Worm (Caenorhabditis elegans) whole organism, L4 larva: ENCODE measurements around the gene F13B6.1.

Source experiments
- D1046.2 ChIP-seq: fragments of 200-800 bp; sonication (Bioruptor generic); IDR thresholded peaks from 2 replicates; pipeline ENCODE4 v1.3.6; 2022; ENCODE audit warnings: missing genetic modification characterization, missing compliant biosample characterization
- F26F4.8 ChIP-seq: fragments of 200-800 bp; sonication (Bioruptor generic); conservative IDR thresholded peaks from 2 replicates; pipeline ENCODE4 v1.3.6; 2022; ENCODE audit warnings: missing genetic modification characterization, missing compliant biosample characterization
- F49E8.2 ChIP-seq: sonication (generic microtip); optimal IDR thresholded peaks from 2 replicates; lab custom pipeline; 2016; ENCODE audit warnings: missing compliant biosample characterization, mild to moderate bottlenecking, missing genetic modification characterization, borderline replicate concordance
- T26A8.4 ChIP-seq: fragments of 200-800 bp; sonication (Bioruptor generic); IDR thresholded peaks from 2 replicates; pipeline ENCODE4 v1.3.6; 2022; ENCODE audit warnings: missing genetic modification characterization, missing compliant biosample characterization
- Y48G9A.11 ChIP-seq: fragments of 200-800 bp; sonication (Bioruptor generic); IDR thresholded peaks from 2 replicates; pipeline ENCODE4 v1.3.6; 2022; ENCODE audit warnings: missing genetic modification reagents, missing genetic modification characterization, missing compliant biosample characterization
- aha-1 ChIP-seq: fragments of 150-350 bp; peaks from one replicate; lab custom pipeline; 2014; ENCODE audit warnings: missing biosample characterization, missing genetic modification characterization
- ama-1 ChIP-seq: fragments of 150-350 bp; optimal IDR thresholded peaks from 2 replicates; lab custom pipeline; 2014; ENCODE audit warnings: inconsistent platforms, mixed read lengths
- attf-4 ChIP-seq: sonication (generic microtip); optimal IDR thresholded peaks from 3 replicates; lab custom pipeline; 2017; ENCODE audit warnings: missing biosample characterization, missing genetic modification characterization
- ceh-28 ChIP-seq: fragments of 150-350 bp; optimal IDR thresholded peaks from 2 replicates; lab custom pipeline; 2014; ENCODE audit warnings: missing biosample characterization, missing genetic modification reagents, missing genetic modification characterization
- ceh-32 ChIP-seq: sonication (generic microtip); optimal IDR thresholded peaks from 2 replicates; lab custom pipeline; 2016; ENCODE audit warnings: mild to moderate bottlenecking, missing genetic modification characterization, missing compliant biosample characterization; ENCODE audit not compliant: poor library complexity
- ceh-44 ChIP-seq: fragments of 200-800 bp; sonication (Bioruptor generic); IDR thresholded peaks from 2 replicates; pipeline ENCODE4 v1.3.6; 2022; ENCODE audit warnings: missing genetic modification reagents, missing genetic modification characterization, missing compliant biosample characterization
- ceh-82 ChIP-seq: sonication (generic microtip); optimal IDR thresholded peaks from 2 replicates; lab custom pipeline; 2017; ENCODE audit warnings: missing biosample characterization, missing genetic modification characterization
- ces-1 ChIP-seq: fragments of 150-350 bp; sonication (generic microtip); optimal IDR thresholded peaks from 4 replicates; lab custom pipeline; 2014; ENCODE audit warnings: missing biosample characterization, missing genetic modification reagents, missing genetic modification characterization
- cey-2 ChIP-seq: sonication (generic microtip); optimal IDR thresholded peaks from 3 replicates; lab custom pipeline; 2017; ENCODE audit warnings: missing genetic modification characterization, mild to moderate bottlenecking, missing compliant biosample characterization, antibody characterized with exemption, borderline replicate concordance; ENCODE audit not compliant: insufficient read depth
- dmd-8 ChIP-seq: fragments of 200-800 bp; sonication (Bioruptor generic); IDR thresholded peaks from 2 replicates; pipeline ENCODE4 v1.3.6; 2022; ENCODE audit warnings: missing genetic modification characterization, missing compliant biosample characterization
- dpl-1 ChIP-seq: fragments of 150-350 bp; optimal IDR thresholded peaks from 2 replicates; lab custom pipeline; 2014; ENCODE audit warnings: missing biosample characterization, missing genetic modification reagents, missing genetic modification characterization
- dve-1 ChIP-seq: sonication (generic microtip); optimal IDR thresholded peaks from 2 replicates; lab custom pipeline; 2017; ENCODE audit warnings: antibody characterized with exemption, mild to moderate bottlenecking, missing genetic modification characterization, missing compliant biosample characterization; ENCODE audit not compliant: insufficient read depth
- egl-43 ChIP-seq: fragments of 200-800 bp; sonication (Bioruptor generic); IDR thresholded peaks from 2 replicates; pipeline ENCODE4 v1.3.6; 2022; ENCODE audit warnings: missing genetic modification reagents, missing genetic modification characterization, missing compliant biosample characterization
- fkh-10 ChIP-seq: fragments of 150-350 bp; optimal IDR thresholded peaks from 2 replicates; lab custom pipeline; 2014; ENCODE audit warnings: missing biosample characterization, missing genetic modification reagents, missing genetic modification characterization
- fos-1 ChIP-seq: fragments of 150-350 bp; optimal IDR thresholded peaks from 2 replicates; lab custom pipeline; 2014; ENCODE audit warnings: missing biosample characterization, missing genetic modification characterization
- gei-8 ChIP-seq: fragments of 200-800 bp; sonication (Bioruptor generic); optimal IDR thresholded peaks from 2 replicates; lab custom pipeline; 2018; ENCODE audit warnings: mild to moderate bottlenecking, missing genetic modification characterization, missing compliant biosample characterization
- hif-1 ChIP-seq, 2 experiments: sonication (generic microtip); optimal IDR thresholded peaks; 2 replicates each; lab custom pipeline; 2016 to 2017; ENCODE audit warnings: missing compliant biosample characterization in 2 of 2, missing genetic modification characterization in 2 of 2, missing genetic modification reagents in 2 of 2, missing genotype in 2 of 2, mild to moderate bottlenecking in 1 of 2
- hmg-1.1 ChIP-seq: fragments of 200-800 bp; sonication (Bioruptor generic); IDR thresholded peaks from 2 replicates; pipeline ENCODE4 v1.3.6; 2022; ENCODE audit warnings: missing genetic modification reagents, missing genetic modification characterization, missing compliant biosample characterization
- jun-1 ChIP-seq: fragments of 150-350 bp; optimal IDR thresholded peaks from 2 replicates; lab custom pipeline; 2014; ENCODE audit warnings: missing biosample characterization, missing genetic modification reagents, missing genetic modification characterization
- lin-13 ChIP-seq: fragments of 150-350 bp; optimal IDR thresholded peaks from 2 replicates; lab custom pipeline; 2014; ENCODE audit warnings: missing biosample characterization, missing genetic modification reagents, missing genetic modification characterization
- lin-15B ChIP-seq: fragments of 150-350 bp; sonication (generic microtip); optimal IDR thresholded peaks from 3 replicates; lab custom pipeline; 2014; ENCODE audit warnings: missing biosample characterization, missing genetic modification characterization
- lin-29 ChIP-seq: fragments of 200-800 bp; sonication (Bioruptor generic); IDR thresholded peaks from 2 replicates; pipeline ENCODE4 v1.3.6; 2022; ENCODE audit warnings: missing genetic modification reagents, missing genetic modification characterization, missing compliant biosample characterization
- madf-9 ChIP-seq: fragments of 200-800 bp; sonication (Bioruptor generic); conservative IDR thresholded peaks from 2 replicates; pipeline ENCODE4 v1.3.6; 2022; ENCODE audit warnings: missing genetic modification reagents, missing genetic modification characterization, missing compliant biosample characterization
- mdl-1 ChIP-seq, 2 experiments: fragments of 150-350 bp in 1 of 2; sonication (generic microtip) in 1 of 2; optimal IDR thresholded peaks; 2 replicates each; lab custom pipeline; 2014 to 2017; ENCODE audit warnings: missing biosample characterization in 2 of 2, missing genetic modification characterization in 2 of 2
- mdt-29 ChIP-seq: fragments of 200-800 bp; sonication (Bioruptor generic); IDR thresholded peaks from 2 replicates; pipeline ENCODE4 v1.3.6; 2022; ENCODE audit warnings: missing genetic modification reagents, missing genetic modification characterization, missing compliant biosample characterization
- mep-1 ChIP-seq: fragments of 150-350 bp; sonication (generic microtip); optimal IDR thresholded peaks from 3 replicates; lab custom pipeline; 2014; ENCODE audit warnings: missing biosample characterization, missing genetic modification characterization
- mxl-3 ChIP-seq: fragments of 200-800 bp; sonication (Bioruptor generic); optimal IDR thresholded peaks from 2 replicates; lab custom pipeline; 2018; ENCODE audit warnings: mild to moderate bottlenecking, missing genetic modification characterization, missing compliant biosample characterization
- nhr-10 ChIP-seq: fragments of 150-350 bp; optimal IDR thresholded peaks from 2 replicates; lab custom pipeline; 2014; ENCODE audit warnings: missing biosample characterization, missing genetic modification characterization
- nhr-11 ChIP-seq: fragments of 150-350 bp; optimal IDR thresholded peaks from 2 replicates; lab custom pipeline; 2014; ENCODE audit warnings: missing biosample characterization, missing genetic modification characterization
- nhr-237 ChIP-seq: sonication (generic microtip); optimal IDR thresholded peaks from 2 replicates; lab custom pipeline; 2017; ENCODE audit warnings: missing biosample characterization, missing genetic modification characterization
- nhr-25 ChIP-seq: sonication (generic microtip); optimal IDR thresholded peaks from 2 replicates; lab custom pipeline; 2017; ENCODE audit warnings: missing genetic modification characterization, mild to moderate bottlenecking, missing compliant biosample characterization, antibody characterized with exemption, moderate library complexity, borderline replicate concordance; ENCODE audit not compliant: insufficient read depth
- nhr-41 ChIP-seq: fragments of 200-800 bp; sonication (Bioruptor generic); IDR thresholded peaks from 2 replicates; pipeline ENCODE4 v1.3.6; 2022; ENCODE audit warnings: missing genetic modification reagents, missing genetic modification characterization, missing compliant biosample characterization
- nhr-42 ChIP-seq: fragments of 200-800 bp; sonication (Bioruptor generic); IDR thresholded peaks from 2 replicates; pipeline ENCODE4 v1.3.6; 2022; ENCODE audit warnings: missing genetic modification characterization, missing compliant biosample characterization
- nhr-77 ChIP-seq: fragments of 150-350 bp; optimal IDR thresholded peaks from 2 replicates; lab custom pipeline; 2014; ENCODE audit warnings: missing biosample characterization, missing genetic modification characterization
- pqm-1 ChIP-seq: sonication (generic microtip); optimal IDR thresholded peaks from 2 replicates; lab custom pipeline; 2017; ENCODE audit warnings: missing biosample characterization, missing genetic modification characterization
- rbr-2 ChIP-seq: sonication (generic microtip); optimal IDR thresholded peaks from 2 replicates; lab custom pipeline; 2016; ENCODE audit warnings: missing genotype, missing genetic modification characterization, missing compliant biosample characterization
- saeg-2 ChIP-seq: fragments of 200-800 bp; sonication (Bioruptor generic); IDR thresholded peaks from 2 replicates; pipeline ENCODE4 v1.3.6; 2022; ENCODE audit warnings: missing genetic modification reagents, missing genetic modification characterization, missing compliant biosample characterization
- sdz-12 ChIP-seq: fragments of 200-800 bp; sonication (Bioruptor generic); optimal IDR thresholded peaks from 2 replicates; lab custom pipeline; 2018; ENCODE audit warnings: mild to moderate bottlenecking, missing genetic modification characterization, missing compliant biosample characterization
- set-16 ChIP-seq: fragments of 200-800 bp; sonication (Bioruptor generic); IDR thresholded peaks from 2 replicates; pipeline ENCODE4 v1.3.6; 2022; ENCODE audit warnings: missing genetic modification reagents, missing genetic modification characterization, missing compliant biosample characterization
- snpc-4 ChIP-seq: fragments of 150-350 bp; optimal IDR thresholded peaks from 2 replicates; lab custom pipeline; 2014; ENCODE audit warnings: missing biosample characterization, missing genetic modification characterization
- spr-1 ChIP-seq: sonication (generic microtip); optimal IDR thresholded peaks from 2 replicates; lab custom pipeline; 2016; ENCODE audit warnings: mild to moderate bottlenecking, missing genetic modification characterization, missing compliant biosample characterization
- tag-97 ChIP-seq: fragments of 200-800 bp; sonication (Bioruptor generic); IDR thresholded peaks from 2 replicates; pipeline ENCODE4 v1.3.6; 2022; ENCODE audit warnings: missing genetic modification characterization, missing compliant biosample characterization
- unc-130 ChIP-seq: sonication (generic microtip); optimal IDR thresholded peaks from 2 replicates; lab custom pipeline; 2016; ENCODE audit warnings: missing genetic modification reagents, missing genetic modification characterization, missing compliant biosample characterization
- unc-39 ChIP-seq: sonication (generic microtip); optimal IDR thresholded peaks from 2 replicates; lab custom pipeline; 2017; ENCODE audit warnings: missing biosample characterization, missing genetic modification characterization
- zip-11 ChIP-seq: fragments of 200-800 bp; sonication (Bioruptor generic); IDR thresholded peaks from 2 replicates; pipeline ENCODE4 v1.3.6; 2022; ENCODE audit warnings: missing genetic modification characterization, missing compliant biosample characterization
- zip-2 ChIP-seq: fragments of 150-350 bp; optimal IDR thresholded peaks from 2 replicates; lab custom pipeline; 2014; ENCODE audit warnings: missing biosample characterization, missing genetic modification characterization
- ztf-11 ChIP-seq: fragments of 150-350 bp; optimal IDR thresholded peaks from 2 replicates; lab custom pipeline; 2014; ENCODE audit warnings: missing biosample characterization, missing genetic modification characterization
- ztf-7 ChIP-seq: fragments of 150-350 bp; optimal IDR thresholded peaks from 2 replicates; lab custom pipeline; 2014; ENCODE audit warnings: missing biosample characterization, missing genetic modification characterization

Gene F13B6.1

ce11 chrIV:7507305-7507704 lies 51.0 kb downstream of the F13B6.1 start (continued):
- no peak for TF ChIP-seq rbr-2 (tag; lab: Kevin White, UChicago)
- no peak for TF ChIP-seq F49E8.2 (tag; lab: Kevin White, UChicago)
- TF ChIP-seq madf-9 (GFP tag; lab: Robert Waterston, UW): no peak
- TF ChIP-seq lin-29 (GFP tag; lab: Robert Waterston, UW): no peak
- no peak for TF ChIP-seq tag-97
- no peak for TF ChIP-seq ces-1 (GFP tag; lab: Kevin White, UChicago)
- TF ChIP-seq dmd-8 (GFP tag; lab: Robert Waterston, UW): no peak
- no peak for TF ChIP-seq ceh-32 (tag; lab: Kevin White, UChicago)
- TF ChIP-seq nhr-42 (GFP tag; lab: Robert Waterston, UW): no peak
- peak; percentile 43 for TF ChIP-seq mxl-3 (GFP tag; lab: Kevin White, UChicago)
- no peak for TF ChIP-seq ceh-28
- TF ChIP-seq gei-8 (GFP tag; lab: Kevin White, UChicago): no peak
- TF ChIP-seq nhr-77 (tag; lab: Kevin White, UChicago): peak; percentile 24
- TF ChIP-seq jun-1: no peak
- no peak for TF ChIP-seq attf-4 (tag; lab: Kevin White, UChicago)
- TF ChIP-seq zip-2 (tag; lab: Kevin White, UChicago): no peak
- TF ChIP-seq fos-1: no peak
- TF ChIP-seq ama-1: peak; percentile 33
- no peak for TF ChIP-seq mdt-29 (GFP tag; lab: Robert Waterston, UW)
- TF ChIP-seq aha-1 (tag; lab: Kevin White, UChicago): no peak
- TF ChIP-seq ceh-82 (tag; lab: Kevin White, UChicago): no peak
- TF ChIP-seq nhr-11 (tag; lab: Kevin White, UChicago): peak; percentile 34
- no peak for TF ChIP-seq set-16 (GFP tag; lab: Robert Waterston, UW)
- no peak for TF ChIP-seq fkh-10 (GFP tag; lab: Kevin White, UChicago)
- TF ChIP-seq ztf-7 (tag; lab: Kevin White, UChicago): no peak
- no peak for TF ChIP-seq sdz-12 (GFP tag; lab: Kevin White, UChicago)
- no peak for TF ChIP-seq lin-13 (GFP tag; lab: Kevin White, UChicago)
- TF ChIP-seq mep-1: peak; percentile 28
- TF ChIP-seq saeg-2 (GFP tag; lab: Robert Waterston, UW): no peak
- TF ChIP-seq Y48G9A.11 (GFP tag; lab: Robert Waterston, UW): no peak
- TF ChIP-seq ztf-11: no peak
- TF ChIP-seq dve-1 (tag; lab: Kevin White, UChicago): peak; percentile 42
- TF ChIP-seq snpc-4 (tag; lab: Kevin White, UChicago): no peak
- TF ChIP-seq nhr-10 (tag; lab: Kevin White, UChicago): no peak
- TF ChIP-seq hif-1 (tag; optimal IDR thresholded peaks at IDR 0.05; lab: Kevin White, UChicago): no peak
- TF ChIP-seq egl-43 (GFP tag; lab: Robert Waterston, UW): no peak
- TF ChIP-seq spr-1 (tag; lab: Kevin White, UChicago): no peak
- no peak for TF ChIP-seq D1046.2 (GFP tag; lab: Robert Waterston, UW)
- no peak for TF ChIP-seq T26A8.4 (GFP tag; lab: Robert Waterston, UW)
- peak; percentile 2 for TF ChIP-seq dpl-1 (GFP tag; lab: Kevin White, UChicago)
- TF ChIP-seq hmg-1.1 (GFP tag; lab: Robert Waterston, UW): no peak
- peak in 1 of 2 experiments; percentile 48 for TF ChIP-seq mdl-1 (tag; optimal IDR thresholded peaks at IDR 0.05; lab: Kevin White, UChicago)
- no peak for TF ChIP-seq F26F4.8 (GFP tag; lab: Robert Waterston, UW)
- no peak for TF ChIP-seq zip-11 (GFP tag; lab: Robert Waterston, UW)
- no peak for TF ChIP-seq nhr-237
- TF ChIP-seq pqm-1 (tag; lab: Kevin White, UChicago): no peak
- TF ChIP-seq ceh-44 (GFP tag; lab: Robert Waterston, UW): no peak
- no peak for TF ChIP-seq nhr-25 (tag; lab: Kevin White, UChicago)
- TF ChIP-seq lin-15B (tag; lab: Kevin White, UChicago): no peak
- TF ChIP-seq unc-39 (tag; lab: Kevin White, UChicago): no peak
- no peak for TF ChIP-seq nhr-41
- TF ChIP-seq cey-2 (tag; lab: Kevin White, UChicago): no peak
- no peak for TF ChIP-seq unc-130 (GFP tag; lab: Kevin White, UChicago)
